Fruit fly (Drosophila melanogaster): ENCODE results near the gene Jhbp14.

DNA sequence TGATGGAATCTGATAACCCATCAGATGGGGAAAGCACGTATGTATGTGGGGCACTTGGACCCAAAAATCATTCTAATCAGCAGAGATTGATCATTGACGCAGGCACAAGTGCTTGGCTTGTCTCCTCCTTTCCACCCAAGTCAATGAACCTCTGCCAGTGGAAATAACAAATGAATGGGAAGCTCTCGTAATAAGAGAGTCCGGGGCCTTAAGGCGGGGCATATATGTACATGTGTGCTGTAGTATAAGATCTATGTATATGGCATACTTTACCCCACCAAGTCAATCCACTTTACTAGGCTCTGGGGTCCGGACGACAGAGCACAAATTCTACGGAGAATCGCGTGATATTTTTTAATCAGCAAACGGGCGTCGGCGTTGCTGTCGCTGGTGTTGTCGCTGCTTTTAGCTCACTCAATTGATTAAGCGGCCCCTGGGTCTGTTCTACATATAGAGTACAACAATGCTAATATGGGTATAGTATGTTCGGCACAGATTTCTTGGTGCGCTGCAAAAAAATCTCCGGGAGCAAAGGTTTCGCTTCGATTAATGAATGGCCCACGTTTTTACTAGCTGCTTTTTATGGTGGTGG lies 30.1 kb upstream of the Jhbp14 start:
- no peak for TF ChIP-seq Abd-B (GFP tag; optimal IDR thresholded peaks at IDR 0.05)
- no peak for TF ChIP-seq GATAd (GFP tag; optimal IDR thresholded peaks at IDR 0.05)
- no peak for TF ChIP-seq foxo (GFP tag; optimal IDR thresholded peaks at IDR 0.05)
- TF ChIP-seq fru (GFP tag; optimal IDR thresholded peaks at IDR 0.05) = no peak
- TF ChIP-seq usp (GFP tag; optimal IDR thresholded peaks at IDR 0.05) = no peak
- no peak for TF ChIP-seq Mio (GFP tag; optimal IDR thresholded peaks at IDR 0.05)
